Fruit fly (Drosophila melanogaster): ENCODE data around the gene nej.

nej gene

DNA sequence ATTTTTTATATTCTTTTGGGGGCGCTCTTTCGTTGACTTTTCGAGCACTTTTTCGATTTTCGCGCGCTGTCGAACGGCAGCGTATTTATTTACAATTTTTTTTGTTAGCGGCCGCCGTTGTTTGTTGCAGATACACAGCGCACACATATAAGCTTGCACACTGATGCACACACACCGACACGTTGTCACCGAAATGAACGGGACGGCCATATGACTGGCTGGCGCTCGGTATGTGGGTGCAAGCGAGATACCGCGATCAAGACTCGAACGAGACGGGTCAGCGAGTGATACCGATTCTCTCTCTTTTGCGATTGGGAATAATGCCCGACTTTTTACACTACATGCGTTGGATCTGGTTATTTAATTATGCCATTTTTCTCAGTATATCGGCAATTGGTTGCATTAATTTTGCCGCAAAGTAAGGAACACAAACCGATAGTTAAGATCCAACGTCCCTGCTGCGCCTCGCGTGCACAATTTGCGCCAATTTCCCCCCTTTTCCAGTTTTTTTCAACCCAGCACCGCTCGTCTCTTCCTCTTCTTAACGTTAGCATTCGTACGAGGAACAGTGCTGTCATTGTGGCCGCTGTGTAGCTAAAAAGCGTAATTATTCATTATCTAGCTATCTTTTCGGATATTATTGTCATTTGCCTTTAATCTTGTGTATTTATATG is at the start of gene nej:
Gene nej (minus strand): TSS at position 521 of the 674 bp plus-strand sequence.
- TF ChIP-seq CG6163 (GFP tag; IDR thresholded peaks at IDR 0.05) (0 out of 3 replicates have a peak, but pooled peaks have one; percentile 5), Sox14 (GFP tag; optimal IDR thresholded peaks at IDR 0.05) (peak; percentile 43), svp (GFP tag) (peak; percentile 82), CG9139 (GFP tag; optimal IDR thresholded peaks at IDR 0.05) (no peak), fkh (GFP tag; optimal IDR thresholded peaks at IDR 0.05) (peak; percentile 97)

DNA sequence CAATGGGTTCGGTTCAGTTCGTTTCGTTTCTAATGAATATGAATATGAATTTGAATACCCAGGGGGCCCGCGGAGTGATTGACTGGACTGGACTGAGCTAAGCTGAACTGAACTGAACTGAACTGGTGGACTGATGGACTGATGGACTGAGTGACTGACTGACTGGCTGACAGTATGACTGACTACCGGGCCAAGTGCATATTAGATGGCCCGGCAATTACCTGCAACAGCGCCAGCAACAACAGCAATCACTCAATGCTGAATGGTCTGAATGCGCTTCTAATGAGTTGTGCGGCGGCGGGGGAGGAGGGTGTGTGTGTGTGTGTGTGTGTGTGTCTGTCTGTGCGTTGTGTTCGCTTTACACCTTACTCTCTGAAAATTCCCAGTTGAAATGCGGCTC is 47.9 kb upstream of the nej start:
- TF ChIP-seq CG11762 (GFP tag; optimal IDR thresholded peaks at IDR 0.05; ENCODE audit: insufficient read depth) (no peak), CG3032 (tag; optimal IDR thresholded peaks at IDR 0.05) (no peak)

DNA sequence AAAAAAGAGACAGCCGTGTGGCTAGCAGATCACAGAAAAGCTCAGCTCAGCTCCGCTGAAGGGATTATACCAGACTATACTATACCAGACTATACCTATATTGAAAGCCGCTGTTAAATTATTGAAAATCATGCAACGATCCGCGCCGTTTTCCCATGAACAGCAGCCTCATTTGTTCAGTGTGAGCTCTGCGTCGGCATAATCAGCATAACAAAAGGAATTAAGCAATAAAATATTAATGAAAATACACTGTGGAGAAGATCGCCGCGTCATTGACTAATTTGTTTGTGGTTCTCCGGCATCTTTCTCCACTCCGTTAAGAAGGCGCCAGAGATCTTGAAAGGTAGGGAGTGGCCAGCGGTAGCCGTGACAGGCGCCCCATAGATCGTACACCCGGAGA is 46.3 kb upstream of the nej start:
- TF ChIP-seq CG10669 (GFP tag; optimal IDR thresholded peaks at IDR 0.05) (no peak), fd85E (GFP tag; optimal IDR thresholded peaks at IDR 0.05) (no peak), Ets21C (GFP tag; optimal IDR thresholded peaks at IDR 0.05) (no peak), CG3919 (GFP tag; optimal IDR thresholded peaks at IDR 0.05) (no peak), acj6 (GFP tag; optimal IDR thresholded peaks at IDR 0.05) (no peak), achi (GFP tag; optimal IDR thresholded peaks at IDR 0.05) (no peak), pdm3 (GFP tag; optimal IDR thresholded peaks at IDR 0.05) (no peak), CG11902 (GFP tag; optimal IDR thresholded peaks at IDR 0.05) (no peak), CG6792 (GFP tag; optimal IDR thresholded peaks at IDR 0.05) (no peak), CG8632 (GFP tag; optimal IDR thresholded peaks at IDR 0.05) (no peak), Gug (GFP tag; IDR thresholded peaks at IDR 0.05) (no peak), Hr39 (GFP tag; optimal IDR thresholded peaks at IDR 0.05) (no peak), CG34406 (GFP tag; optimal IDR thresholded peaks at IDR 0.05) (no peak), esn (GFP tag; optimal IDR thresholded peaks at IDR 0.05) (no peak), vri (GFP tag; optimal IDR thresholded peaks at IDR 0.05) (no peak), Smox (GFP tag; optimal IDR thresholded peaks at IDR 0.05) (no peak), Eip75B (GFP tag; optimal IDR thresholded peaks at IDR 0.05) (no peak), ss (GFP tag; optimal IDR thresholded peaks at IDR 0.05) (no peak)

DNA sequence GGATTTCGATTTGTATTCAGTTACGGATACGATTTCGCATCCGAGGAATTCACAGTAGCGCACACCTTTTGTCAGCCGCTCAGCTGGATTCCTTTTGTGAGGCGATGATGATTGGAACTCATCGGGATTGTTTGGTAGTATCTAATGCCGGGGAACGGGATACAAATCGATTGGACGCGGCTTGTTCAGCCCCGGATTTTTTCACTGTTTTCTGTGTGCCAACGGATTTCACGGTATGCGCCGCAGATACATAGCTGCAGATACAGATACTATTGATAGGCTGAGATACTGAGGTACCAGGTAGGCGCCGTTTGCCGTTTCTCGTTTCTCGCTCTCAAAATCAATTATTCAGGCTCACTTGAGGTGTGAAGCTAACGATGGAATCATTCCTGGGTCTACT is 44.6 kb upstream of the nej start:
- TF ChIP-seq CG6792 (GFP tag; optimal IDR thresholded peaks at IDR 0.05) (no peak), CG16779 (tag; optimal IDR thresholded peaks at IDR 0.05) (no peak), CG32006 (GFP tag; optimal IDR thresholded peaks at IDR 0.05) (no peak), CG6808 (GFP tag; optimal IDR thresholded peaks at IDR 0.05) (no peak), Blimp-1 (GFP tag; optimal IDR thresholded peaks at IDR 0.05) (no peak), CG8319 (GFP tag; optimal IDR thresholded peaks at IDR 0.05) (no peak), CG7368 (GFP tag; optimal IDR thresholded peaks at IDR 0.05) (no peak), CG10669 (GFP tag; optimal IDR thresholded peaks at IDR 0.05) (no peak), CG11762 (GFP tag; optimal IDR thresholded peaks at IDR 0.05; ENCODE audit: insufficient read depth) (no peak)

DNA sequence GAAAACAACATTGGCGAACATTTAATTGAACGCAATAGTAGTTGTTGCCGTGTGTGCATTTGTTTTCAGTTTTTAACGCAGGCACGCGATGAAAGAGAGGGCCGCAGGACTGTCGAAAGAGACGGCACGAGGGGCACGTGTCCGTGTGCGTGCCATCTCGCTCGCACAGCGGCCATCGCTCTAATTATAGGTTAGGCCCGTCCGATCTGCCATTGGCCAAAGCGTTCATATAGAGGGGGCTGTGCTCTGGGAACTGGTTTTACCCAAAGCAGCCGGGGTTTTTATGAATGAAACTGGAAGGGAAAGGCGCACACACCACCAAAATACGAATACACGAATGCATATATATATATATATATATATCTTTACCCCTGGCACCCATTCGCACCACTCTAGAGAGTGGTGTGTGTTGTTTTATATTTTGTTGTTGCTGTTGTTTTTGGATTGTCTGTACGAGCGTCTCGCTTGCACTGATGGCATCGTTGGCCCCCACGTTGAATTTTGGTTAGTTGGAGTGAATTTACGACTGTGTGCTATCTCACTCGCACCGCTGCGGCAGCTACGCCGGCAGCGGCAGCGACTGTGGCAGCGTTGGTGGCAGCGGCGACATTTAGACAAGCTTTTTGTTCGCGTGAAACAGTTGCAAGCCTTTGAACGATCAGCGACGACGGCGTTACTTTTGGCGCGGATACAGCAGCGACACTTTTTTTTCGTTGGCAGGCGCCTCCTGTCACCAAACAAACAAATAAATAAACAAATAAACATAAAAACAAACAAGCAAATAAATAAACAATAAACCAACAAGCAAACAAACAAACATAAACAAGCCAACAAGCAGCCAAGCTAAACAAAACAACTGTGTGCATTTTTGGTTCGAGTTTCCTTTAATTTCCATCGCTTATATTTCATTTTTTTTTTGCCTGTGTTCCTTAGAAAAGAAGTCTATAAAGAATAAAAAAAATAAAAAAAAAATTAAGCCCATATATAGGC is 42.4 kb upstream of the nej start, which contains the start of gene Sp1:
Gene Sp1 (plus strand): TSS at position 636 of the 990 bp plus-strand sequence.
- no peak for TF ChIP-seq CG6808 (GFP tag; optimal IDR thresholded peaks at IDR 0.05)
- no peak for TF ChIP-seq CG6276 (GFP tag; optimal IDR thresholded peaks at IDR 0.05)
- peak; percentile 34; the same call in 1 of the 3 replicates for TF ChIP-seq CG6163 (GFP tag; IDR thresholded peaks at IDR 0.05)
- peak in 1 of 2 experiments; percentile 4 for TF ChIP-seq ss (GFP tag; optimal IDR thresholded peaks at IDR 0.05)

All from whole organism, prepupa.